Fruit fly (Drosophila melanogaster): ENCODE data around the gene yellow-k.

The yellow-k gene

dm6 chr3L:15533402-15534129 lies 13.1 kb downstream of the yellow-k start (continued):
- TF ChIP-seq CG8924 (tag; optimal IDR thresholded peaks at IDR 0.05): peak; percentile 43
- TF ChIP-seq CG4424 (GFP tag; optimal IDR thresholded peaks at IDR 0.05): peak; percentile 15
- TF ChIP-seq CG31441 (GFP tag; IDR thresholded peaks at IDR 0.05): no peak
- TF ChIP-seq CG9817 (tag; optimal IDR thresholded peaks at IDR 0.05): peak; percentile 28
- no peak for TF ChIP-seq Usf (GFP tag; optimal IDR thresholded peaks at IDR 0.05)
- TF ChIP-seq inv (GFP tag; IDR thresholded peaks at IDR 0.05; ENCODE audit: partially characterized antibody): no peak
- TF ChIP-seq z (GFP tag; IDR thresholded peaks at IDR 0.05): no peak
- TF ChIP-seq CG12391 (tag; optimal IDR thresholded peaks at IDR 0.05): peak; percentile 32
- TF ChIP-seq CG4282 (GFP tag; optimal IDR thresholded peaks at IDR 0.05): no peak
- peak; percentile 16 for TF ChIP-seq nerfin-1 (tag; optimal IDR thresholded peaks at IDR 0.05)
- peak; percentile 42 for TF ChIP-seq CG17829 (tag; optimal IDR thresholded peaks at IDR 0.05)
- no peak for TF ChIP-seq CG13296 (GFP tag; optimal IDR thresholded peaks at IDR 0.05)
- peak; percentile 31 for TF ChIP-seq CG12659 (GFP tag; optimal IDR thresholded peaks at IDR 0.05)
- peak; percentile 29 for TF ChIP-seq CG1792 (GFP tag; optimal IDR thresholded peaks at IDR 0.05)
- TF ChIP-seq CG2129 (GFP tag; IDR thresholded peaks at IDR 0.05; ENCODE audit: partially characterized antibody): no peak
- TF ChIP-seq CG13287 (GFP tag; IDR thresholded peaks at IDR 0.05; ENCODE audit: partially characterized antibody): no peak
- peak; percentile 28 for TF ChIP-seq bcd (GFP tag; optimal IDR thresholded peaks at IDR 0.05)
- TF ChIP-seq ken (GFP tag; IDR thresholded peaks at IDR 0.05): peak; percentile 35; the same call in 1 of the 3 replicates
- TF ChIP-seq CG31388 (GFP tag; optimal IDR thresholded peaks at IDR 0.05): peak; percentile 10
- peak; percentile 12; the same call in 1 of the 2 replicates for TF ChIP-seq Awh (GFP tag; IDR thresholded peaks at IDR 0.05)
- TF ChIP-seq Antp (GFP tag; optimal IDR thresholded peaks at IDR 0.05): peak; percentile 38
- peak; percentile 41 to 79 for TF ChIP-seq Pdp1 (GFP tag; optimal IDR thresholded peaks at IDR 0.05)
- TF ChIP-seq pum (GFP tag; optimal IDR thresholded peaks at IDR 0.05): peak; percentile 19
- TF ChIP-seq D19A (tag; optimal IDR thresholded peaks at IDR 0.05): peak; percentile 75
- no peak for TF ChIP-seq ab (GFP tag; optimal IDR thresholded peaks at IDR 0.05)
- TF ChIP-seq Chrac-16 (GFP tag; optimal IDR thresholded peaks at IDR 0.05): peak; percentile 30
- TF ChIP-seq CG8765 (GFP tag; IDR thresholded peaks at IDR 0.05): no peak
- TF ChIP-seq CG13123 (GFP tag; optimal IDR thresholded peaks at IDR 0.05): peak; percentile 14
- TF ChIP-seq toy (GFP tag; IDR thresholded peaks at IDR 0.05): 0 out of 2 replicates have a peak, but pooled peaks have one; percentile 17
- TF ChIP-seq CG17612 (GFP tag; IDR thresholded peaks at IDR 0.05): no peak
- peak; percentile 41; the same call in 1 of the 3 replicates for TF ChIP-seq Optix (GFP tag; IDR thresholded peaks at IDR 0.05)
- peak in 1 of 2 experiments; percentile 34 for TF ChIP-seq chif (GFP tag; optimal IDR thresholded peaks at IDR 0.05)
- no peak for TF ChIP-seq C15 (GFP tag; IDR thresholded peaks at IDR 0.05)
- peak; percentile 59 for TF ChIP-seq ara (GFP tag; IDR thresholded peaks at IDR 0.05)
- TF ChIP-seq CG8388 (GFP tag; optimal IDR thresholded peaks at IDR 0.05): peak; percentile 20
- peak; percentile 12 for TF ChIP-seq CG4328 (GFP tag; optimal IDR thresholded peaks at IDR 0.05)
- peak; percentile 61 for TF ChIP-seq lab (GFP tag; optimal IDR thresholded peaks at IDR 0.05)
- peak; percentile 9 for TF ChIP-seq disco-r (GFP tag; optimal IDR thresholded peaks at IDR 0.05)
- no peak for TF ChIP-seq ci (GFP tag; IDR thresholded peaks at IDR 0.05)
- no peak for TF ChIP-seq CG9437 (GFP tag; optimal IDR thresholded peaks at IDR 0.05)
- TF ChIP-seq zen (tag; optimal IDR thresholded peaks at IDR 0.05): peak; percentile 1
- TF ChIP-seq Sry-δ (GFP tag; optimal IDR thresholded peaks at IDR 0.05): peak; percentile 2
- TF ChIP-seq CG11560 (tag; IDR thresholded peaks at IDR 0.05): no peak
- TF ChIP-seq CG10431 (GFP tag; optimal IDR thresholded peaks at IDR 0.05): peak; percentile 74
- no peak for TF ChIP-seq insv (GFP tag; optimal IDR thresholded peaks at IDR 0.05)
- peak; percentile 37 for TF ChIP-seq btn (GFP tag; optimal IDR thresholded peaks at IDR 0.05)
- TF ChIP-seq CG14014 (GFP tag; IDR thresholded peaks at IDR 0.05): no peak
- no peak for TF ChIP-seq CG6175 (GFP tag; IDR thresholded peaks at IDR 0.05)
- no peak for TF ChIP-seq CG10565 (GFP tag; optimal IDR thresholded peaks at IDR 0.05)

Data from whole organism, embryonic.